Worm (Caenorhabditis elegans) whole organism, L4 larva: ENCODE data around the gene D1046.16.
"Not testable (repeated sequence)": the region's sequence is repeated elsewhere in the genome, so short reads cannot be mapped to it uniquely, and the experiment has no call there.

Experiments
- D1046.2 ChIP-seq: fragments of 200-800 bp; sonication (Bioruptor generic); IDR thresholded peaks from 2 replicates; pipeline ENCODE4 v1.3.6; 2022; ENCODE audit warnings: missing genetic modification characterization, missing compliant biosample characterization
- T20F7.1 ChIP-seq: fragments of 200-800 bp; sonication (Bioruptor generic); optimal IDR thresholded peaks from 2 replicates; lab custom pipeline; 2018; ENCODE audit warnings: mild to moderate bottlenecking, missing genetic modification characterization, missing compliant biosample characterization
- Y105C5A.15 ChIP-seq: fragments of 200-800 bp; sonication (Bioruptor generic); IDR thresholded peaks from 2 replicates; pipeline ENCODE4 v1.3.6; 2022; ENCODE audit warnings: missing genetic modification characterization, missing compliant biosample characterization
- Y48G9A.11 ChIP-seq: fragments of 200-800 bp; sonication (Bioruptor generic); IDR thresholded peaks from 2 replicates; pipeline ENCODE4 v1.3.6; 2022; ENCODE audit warnings: missing genetic modification reagents, missing genetic modification characterization, missing compliant biosample characterization
- arid-1 ChIP-seq: fragments of 200-800 bp; sonication (Bioruptor generic); conservative IDR thresholded peaks from 2 replicates; pipeline ENCODE4 v1.3.6; 2022; ENCODE audit warnings: missing genetic modification reagents, missing genetic modification characterization, missing compliant biosample characterization
- ctbp-1 ChIP-seq: fragments of 200-800 bp; sonication (Bioruptor generic); IDR thresholded peaks from 2 replicates; pipeline ENCODE4 v1.3.6; 2022; ENCODE audit warnings: missing genetic modification reagents, missing genetic modification characterization, missing compliant biosample characterization
- daf-16 ChIP-seq, 3 experiments: sonication (generic microtip); optimal IDR thresholded peaks; 2 replicates each; lab custom pipeline; 2016 to 2017; ENCODE audit warnings: missing genetic modification characterization in 3 of 3, missing genetic modification reagents in 3 of 3, mild to moderate bottlenecking in 2 of 3, missing compliant biosample characterization in 2 of 3, missing biosample characterization in 1 of 3, moderate library complexity in 1 of 3
- dmd-6 ChIP-seq: fragments of 200-800 bp; sonication (Bioruptor generic); IDR thresholded peaks from 2 replicates; pipeline ENCODE4 v1.3.6; 2022; ENCODE audit warnings: missing genetic modification reagents, missing genetic modification characterization, missing compliant biosample characterization
- dmd-8 ChIP-seq: fragments of 200-800 bp; sonication (Bioruptor generic); IDR thresholded peaks from 2 replicates; pipeline ENCODE4 v1.3.6; 2022; ENCODE audit warnings: missing genetic modification characterization, missing compliant biosample characterization
- dmd-9 ChIP-seq: fragments of 200-800 bp; sonication (Bioruptor generic); IDR thresholded peaks from 2 replicates; pipeline ENCODE4 v1.3.6; 2022; ENCODE audit warnings: missing genetic modification reagents, missing genetic modification characterization, missing compliant biosample characterization
- dpl-1 ChIP-seq: fragments of 150-350 bp; optimal IDR thresholded peaks from 2 replicates; lab custom pipeline; 2014; ENCODE audit warnings: missing biosample characterization, missing genetic modification reagents, missing genetic modification characterization
- dve-1 ChIP-seq: sonication (generic microtip); optimal IDR thresholded peaks from 2 replicates; lab custom pipeline; 2017; ENCODE audit warnings: antibody characterized with exemption, mild to moderate bottlenecking, missing genetic modification characterization, missing compliant biosample characterization; ENCODE audit not compliant: insufficient read depth
- gei-8 ChIP-seq: fragments of 200-800 bp; sonication (Bioruptor generic); optimal IDR thresholded peaks from 2 replicates; lab custom pipeline; 2018; ENCODE audit warnings: mild to moderate bottlenecking, missing genetic modification characterization, missing compliant biosample characterization
- hlh-11 ChIP-seq: fragments of 200-800 bp; sonication (Bioruptor generic); optimal IDR thresholded peaks from 2 replicates; lab custom pipeline; 2018; ENCODE audit warnings: mild to moderate bottlenecking, missing genetic modification characterization, missing compliant biosample characterization
- lim-7 ChIP-seq: fragments of 200-800 bp; sonication (Bioruptor generic); IDR thresholded peaks from 2 replicates; pipeline ENCODE4 v1.3.6; 2022; ENCODE audit warnings: missing genetic modification characterization, missing compliant biosample characterization
- lin-38 ChIP-seq: fragments of 200-800 bp; sonication (Bioruptor generic); IDR thresholded peaks from 2 replicates; pipeline ENCODE4 v1.3.6; 2022; ENCODE audit warnings: missing genetic modification reagents, missing genetic modification characterization, missing compliant biosample characterization
- lin-39 ChIP-seq: fragments of 150-350 bp; optimal IDR thresholded peaks from 2 replicates; lab custom pipeline; 2014; ENCODE audit warnings: missing biosample characterization, missing genetic modification reagents, missing genetic modification characterization
- madf-5 ChIP-seq, 2 experiments: fragments of 200-800 bp; sonication (Bioruptor generic); IDR thresholded peaks; 2 replicates each; pipeline ENCODE4 v1.3.6; 2022; ENCODE audit warnings: missing compliant biosample characterization in 2 of 2, missing genetic modification characterization in 2 of 2
- madf-9 ChIP-seq: fragments of 200-800 bp; sonication (Bioruptor generic); conservative IDR thresholded peaks from 2 replicates; pipeline ENCODE4 v1.3.6; 2022; ENCODE audit warnings: missing genetic modification reagents, missing genetic modification characterization, missing compliant biosample characterization
- mdl-1 ChIP-seq, 2 experiments: fragments of 150-350 bp in 1 of 2; sonication (generic microtip) in 1 of 2; optimal IDR thresholded peaks; 2 replicates each; lab custom pipeline; 2014 to 2017; ENCODE audit warnings: missing biosample characterization in 2 of 2, missing genetic modification characterization in 2 of 2
- mep-1 ChIP-seq: fragments of 150-350 bp; sonication (generic microtip); optimal IDR thresholded peaks from 3 replicates; lab custom pipeline; 2014; ENCODE audit warnings: missing biosample characterization, missing genetic modification characterization
- nhr-10 ChIP-seq: fragments of 150-350 bp; optimal IDR thresholded peaks from 2 replicates; lab custom pipeline; 2014; ENCODE audit warnings: missing biosample characterization, missing genetic modification characterization
- nhr-102 ChIP-seq: sonication (generic microtip); optimal IDR thresholded peaks from 2 replicates; lab custom pipeline; 2016; ENCODE audit warnings: mild to moderate bottlenecking, missing genetic modification characterization, moderate library complexity, missing compliant biosample characterization
- nhr-28 ChIP-seq: fragments of 150-350 bp; optimal IDR thresholded peaks from 2 replicates; lab custom pipeline; 2014; ENCODE audit warnings: missing biosample characterization, missing genetic modification characterization
- nhr-41 ChIP-seq: fragments of 200-800 bp; sonication (Bioruptor generic); IDR thresholded peaks from 2 replicates; pipeline ENCODE4 v1.3.6; 2022; ENCODE audit warnings: missing genetic modification reagents, missing genetic modification characterization, missing compliant biosample characterization
- nhr-6 ChIP-seq: fragments of 150-350 bp; optimal IDR thresholded peaks from 2 replicates; lab custom pipeline; 2014; ENCODE audit warnings: missing biosample characterization, missing genetic modification characterization
- nhr-76 ChIP-seq: fragments of 150-350 bp; optimal IDR thresholded peaks from 2 replicates; lab custom pipeline; 2014; ENCODE audit warnings: missing biosample characterization, missing genetic modification characterization
- nhr-77 ChIP-seq: fragments of 150-350 bp; optimal IDR thresholded peaks from 2 replicates; lab custom pipeline; 2014; ENCODE audit warnings: missing biosample characterization, missing genetic modification characterization
- pha-4 ChIP-seq, 2 experiments: fragments of 150-350 bp in 1 of 2; fragments of 200-800 bp in 1 of 2; sonication (Bioruptor generic) in 1 of 2; IDR thresholded peaks in 1 of 2; optimal IDR thresholded peaks in 1 of 2; 2 replicates each; pipeline versions ENCODE4 v1.3.6 to Lab custom; 2014 to 2022; ENCODE audit warnings: missing genetic modification characterization in 2 of 2, missing genetic modification reagents in 2 of 2, missing biosample characterization in 1 of 2, missing compliant biosample characterization in 1 of 2
- pqm-1 ChIP-seq: sonication (generic microtip); optimal IDR thresholded peaks from 2 replicates; lab custom pipeline; 2017; ENCODE audit warnings: missing biosample characterization, missing genetic modification characterization
- snpc-1.2 ChIP-seq: fragments of 200-800 bp; sonication (Bioruptor generic); IDR thresholded peaks from 2 replicates; pipeline ENCODE4 v1.3.6; 2022; ENCODE audit warnings: missing genetic modification reagents, missing genetic modification characterization, missing compliant biosample characterization
- tra-1 ChIP-seq: fragments of 200-800 bp; sonication (Bioruptor generic); IDR thresholded peaks from 2 replicates; pipeline ENCODE4 v1.3.6; 2022; ENCODE audit warnings: missing genetic modification reagents, missing genetic modification characterization, missing compliant biosample characterization
- unc-62 ChIP-seq, 3 experiments: fragments of 150-350 bp in 1 of 3; sonication (generic microtip); optimal IDR thresholded peaks in 2 of 3; peaks in 1 of 3; 1 replicate in 1 of 3; 2 replicates in 2 of 3; lab custom pipeline; 2014 to 2017; ENCODE audit warnings: missing biosample characterization in 3 of 3, missing genetic modification characterization in 3 of 3, missing genetic modification reagents in 3 of 3, missing genotype in 1 of 3
- vab-7 ChIP-seq: fragments of 200-800 bp; sonication (Bioruptor generic); IDR thresholded peaks from 2 replicates; pipeline ENCODE4 v1.3.6; 2022; ENCODE audit warnings: missing genetic modification reagents, missing genetic modification characterization, missing compliant biosample characterization
- zfp-3 ChIP-seq: fragments of 200-800 bp; sonication (Bioruptor generic); conservative IDR thresholded peaks from 2 replicates; pipeline ENCODE4 v1.3.6; 2022; ENCODE audit warnings: missing genetic modification reagents, missing genetic modification characterization, missing compliant biosample characterization

D1046.16 gene

ce11 chrIV:8949078-8950039, 27.4 kb downstream of the D1046.16 start (continued):
- TF ChIP-seq lin-39 (no peak), madf-9 (0 out of 2 replicates have a peak, but pooled peaks have one; percentile 24), nhr-102 (peak; percentile 40), snpc-1.2 (GFP tag; lab: Robert Waterston, UW) (no peak), nhr-10 (tag; lab: Kevin White, UChicago) (no peak), ctbp-1 (GFP tag; lab: Robert Waterston, UW) (peak; percentile 49), mep-1 (tag; lab: Kevin White, UChicago) (peak; percentile 73), dmd-9 (GFP tag; lab: Robert Waterston, UW) (no peak), nhr-77 (tag; lab: Kevin White, UChicago) (peak; percentile 59), nhr-76 (peak; percentile 15), dpl-1 (GFP tag; lab: Kevin White, UChicago) (peak; percentile 9), pqm-1 (tag; lab: Kevin White, UChicago) (peak; percentile 93)

DNA sequence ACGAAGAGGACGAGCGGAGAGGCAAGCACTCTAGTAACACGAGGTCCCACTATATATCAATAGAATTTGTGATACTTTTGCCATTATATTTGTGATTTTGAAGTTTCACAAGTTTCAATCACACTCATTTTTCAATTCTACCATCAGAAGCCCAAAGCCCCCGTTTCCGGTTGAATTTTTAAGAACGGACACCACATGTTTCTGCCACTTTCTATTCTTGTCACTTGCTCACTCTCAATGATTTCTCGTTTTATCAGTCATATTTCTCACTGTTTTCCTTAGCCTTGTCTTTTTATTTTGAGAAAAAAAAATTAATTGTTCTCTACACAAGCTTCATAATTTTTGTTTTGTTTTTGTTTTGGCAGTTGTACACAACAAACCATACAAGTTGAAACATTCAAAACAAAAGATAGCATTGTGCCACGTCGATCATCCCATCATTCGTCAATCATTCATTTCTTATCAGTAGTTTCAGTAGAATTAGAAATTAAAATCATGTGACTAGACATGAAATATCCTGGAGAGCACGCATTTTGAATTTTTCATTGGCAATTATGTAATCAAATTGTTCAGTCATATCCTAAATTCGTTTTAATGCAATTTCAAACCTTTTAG, 30.1 kb downstream of the D1046.16 start:
- TF ChIP-seq dmd-9 (GFP tag; lab: Robert Waterston, UW) (no peak), zfp-3 (no peak), hlh-11 (tag; lab: Kevin White, UChicago) (peak; percentile 41), gei-8 (GFP tag; lab: Kevin White, UChicago) (no peak), daf-16 (GFP tag; optimal IDR thresholded peaks at IDR 0.05; lab: Kevin White, UChicago) (no peak), daf-16 (tag; optimal IDR thresholded peaks at IDR 0.05; lab: Kevin White, UChicago) (peak; percentile 15), dve-1 (tag; lab: Kevin White, UChicago) (peak; percentile 83), nhr-28 (tag; lab: Kevin White, UChicago) (peak; percentile 4), unc-62 (GFP tag; optimal IDR thresholded peaks at IDR 0.05 in 1 of 2; lab: Kevin White, UChicago) (peak in 1 of 2 experiments; percentile 76), unc-62 (tag; optimal IDR thresholded peaks at IDR 0.05; lab: Kevin White, UChicago) (no peak), T20F7.1 (GFP tag; lab: Kevin White, UChicago) (peak; percentile 34), dmd-6 (GFP tag; lab: Robert Waterston, UW) (peak; percentile 75)

ce11 chrIV:8954126-8954525, 32.2 kb downstream of the D1046.16 start:
- TF ChIP-seq nhr-10 (tag; lab: Kevin White, UChicago) = no peak
- TF ChIP-seq mdl-1 (tag; optimal IDR thresholded peaks at IDR 0.05; lab: Kevin White, UChicago) = peak in 1 of 2 experiments; percentile 36

DNA sequence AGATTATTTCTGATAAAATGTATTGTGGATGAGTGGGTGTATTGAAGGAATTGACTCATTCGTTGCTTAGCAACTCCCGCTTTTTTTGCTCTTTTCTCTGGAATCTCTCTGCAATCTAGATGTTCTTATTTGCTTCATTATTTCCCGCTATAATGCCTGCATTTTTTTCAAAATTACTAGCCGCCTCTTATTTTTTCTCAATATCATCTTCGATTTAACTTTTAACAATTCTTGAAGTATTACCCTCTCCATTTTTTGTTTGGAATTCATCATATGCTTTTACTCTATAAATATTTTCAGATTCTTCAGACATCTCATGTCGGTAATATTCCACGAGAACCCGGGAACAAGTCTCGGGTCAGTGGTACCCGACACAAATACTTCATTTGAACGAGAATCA, 34.2 kb downstream of the D1046.16 start, which contains the start of gene tpra-1:
TSS of gene tpra-1 (plus strand) at position 301 of the 400 bp plus-strand sequence.
- TF ChIP-seq unc-62 (GFP tag; optimal IDR thresholded peaks at IDR 0.05 in 1 of 2; lab: Kevin White, UChicago) (peak in 1 of 2 experiments; percentile 38), unc-62 (tag; optimal IDR thresholded peaks at IDR 0.05; lab: Kevin White, UChicago) (no peak), nhr-6 (tag; lab: Kevin White, UChicago) (no peak), dmd-6 (GFP tag; lab: Robert Waterston, UW) (no peak)

DNA sequence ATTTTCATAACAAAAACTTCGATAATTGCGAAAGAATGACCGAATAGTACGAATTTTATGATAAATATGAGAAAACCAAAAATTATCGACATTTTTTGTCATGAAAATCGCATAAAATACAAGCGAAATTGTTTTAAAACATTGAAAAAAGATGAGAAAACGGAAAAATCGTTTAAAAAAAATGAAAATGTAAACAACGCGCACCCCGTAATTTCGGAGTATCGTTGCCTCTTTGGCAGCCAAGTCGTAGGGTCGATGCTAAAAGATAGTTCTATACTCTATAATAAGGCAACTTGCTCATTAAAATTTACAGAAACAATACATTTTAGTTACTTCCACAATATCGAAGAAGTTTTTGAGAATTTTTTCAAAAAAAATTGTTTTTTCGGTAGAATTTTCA, 39.2 kb downstream of the D1046.16 start:
- peak; percentile 55 for TF ChIP-seq T20F7.1 (GFP tag; lab: Kevin White, UChicago)

- peak; percentile 67; the same call in 1 of the 2 replicates for TF ChIP-seq Y105C5A.15
- TF ChIP-seq vab-7 = peak; percentile 50; the same call in 1 of the 2 replicates
- peak; percentile 94 for TF ChIP-seq lim-7 (GFP tag; lab: Robert Waterston, UW)
- TF ChIP-seq pha-4 (GFP tag; IDR thresholded peaks at IDR 0.05; lab: Robert Waterston, UW) = peak; percentile 41; the same call in 1 of the 2 replicates
- TF ChIP-seq pha-4 (tag; optimal IDR thresholded peaks at IDR 0.05; lab: Kevin White, UChicago) = not testable (repeated sequence)
- TF ChIP-seq arid-1 (GFP tag; lab: Robert Waterston, UW) = 0 out of 2 replicates have a peak, but pooled peaks have one; percentile 23
- TF ChIP-seq snpc-1.2 (GFP tag; lab: Robert Waterston, UW) = peak; percentile 81
- peak; percentile 58; the same call in 1 of the 2 replicates for TF ChIP-seq Y48G9A.11 (GFP tag; lab: Robert Waterston, UW)
- 0 out of 2 replicates have a peak, but pooled peaks have one; percentile 64 for TF ChIP-seq dmd-8 (GFP tag; lab: Robert Waterston, UW)
- 0 out of 4 replicates have a peak, but pooled peaks of 1 of the 2 experiments have one; percentile 62 for TF ChIP-seq madf-5 (GFP tag; IDR thresholded peaks at IDR 0.05; lab: Robert Waterston, UW)
- peak; percentile 65; the same call in 1 of the 2 replicates for TF ChIP-seq lin-38 (GFP tag; lab: Robert Waterston, UW)
- peak; percentile 68; the same call in 1 of the 2 replicates for TF ChIP-seq D1046.2 (GFP tag; lab: Robert Waterston, UW)
- peak; percentile 49; the same call in 1 of the 2 replicates for TF ChIP-seq tra-1 (GFP tag; lab: Robert Waterston, UW)
- TF ChIP-seq nhr-41 (GFP tag; lab: Robert Waterston, UW) = peak; percentile 62
These were observed 42.1 kb downstream of the D1046.16 start for ce11 chrIV:8964042-8964441.
